Fruit fly (Drosophila melanogaster) whole organism, adult: ENCODE results near the gene beg.

Experiments
- CG11617 ChIP-seq: fragments of 200-800 bp; sonication (Bioruptor generic); optimal IDR thresholded peaks from 2 replicates; lab custom pipeline; 2017; ENCODE audit warnings: mild to moderate bottlenecking, missing biosample characterization, missing genetic modification reagents, missing genetic modification characterization
- CG12768 ChIP-seq: fragments of 200-800 bp; sonication (Bioruptor generic); optimal IDR thresholded peaks from 2 replicates; lab custom pipeline; 2017; ENCODE audit warnings: missing biosample characterization, missing genetic modification characterization, mild to moderate bottlenecking, moderate library complexity, missing genetic modification reagents
- CG14711 ChIP-seq: fragments of 200-800 bp; sonication (Bioruptor generic); optimal IDR thresholded peaks from 2 replicates; lab custom pipeline; 2018; ENCODE audit warnings: missing biosample characterization, mild to moderate bottlenecking, missing genetic modification characterization, moderate library complexity
- CG1620 ChIP-seq: fragments of 200-800 bp; sonication (Bioruptor generic); optimal IDR thresholded peaks from 2 replicates; lab custom pipeline; 2016; ENCODE audit warnings: missing biosample characterization, missing genetic modification characterization
- CG33017 ChIP-seq: fragments of 200-800 bp; sonication (Bioruptor generic); optimal IDR thresholded peaks from 2 replicates; lab custom pipeline; 2018; ENCODE audit warnings: missing biosample characterization, mild to moderate bottlenecking, missing genetic modification characterization, moderate library complexity
- CG5204 ChIP-seq: fragments of 200-800 bp; sonication (Bioruptor generic); optimal IDR thresholded peaks from 2 replicates; lab custom pipeline; 2016; ENCODE audit warnings: missing biosample characterization, missing genetic modification characterization
- CG7045 ChIP-seq: fragments of 200-800 bp; sonication (Bioruptor generic); optimal IDR thresholded peaks from 2 replicates; lab custom pipeline; 2017; ENCODE audit warnings: missing biosample characterization, mild to moderate bottlenecking, missing genetic modification characterization
- CG7101 ChIP-seq: fragments of 200-800 bp; sonication (Bioruptor generic); optimal IDR thresholded peaks from 2 replicates; lab custom pipeline; 2018; ENCODE audit warnings: missing biosample characterization, mild to moderate bottlenecking, missing genetic modification characterization, moderate library complexity
- Clk ChIP-seq: fragments of 200-800 bp; sonication (Bioruptor generic); optimal IDR thresholded peaks from 2 replicates; lab custom pipeline; 2017; ENCODE audit warnings: missing biosample characterization, missing genetic modification characterization
- Crg-1 ChIP-seq: fragments of 200-800 bp; sonication (Bioruptor generic); optimal IDR thresholded peaks from 2 replicates; lab custom pipeline; 2016; ENCODE audit warnings: missing biosample characterization, missing genetic modification characterization
- Hr96 ChIP-seq: fragments of 200-800 bp; sonication (Bioruptor generic); optimal IDR thresholded peaks from 2 replicates; lab custom pipeline; 2016; ENCODE audit warnings: missing biosample characterization, missing genetic modification characterization
- Mnt ChIP-seq: fragments of 200-800 bp; sonication (Bioruptor generic); optimal IDR thresholded peaks from 2 replicates; lab custom pipeline; 2016; ENCODE audit warnings: missing biosample characterization, mild to moderate bottlenecking, missing genetic modification characterization
- bab1 ChIP-seq: fragments of 200-800 bp; sonication (Bioruptor generic); optimal IDR thresholded peaks from 3 replicates; lab custom pipeline; 2019; ENCODE audit warnings: missing biosample characterization, mild to moderate bottlenecking, missing genetic modification characterization, moderate library complexity
- cic ChIP-seq: fragments of 200-800 bp; sonication (Bioruptor generic); optimal IDR thresholded peaks from 2 replicates; lab custom pipeline; 2017; ENCODE audit warnings: missing biosample characterization, mild to moderate bottlenecking, missing genetic modification characterization, moderate library complexity
- cnc ChIP-seq, 2 experiments: fragments of >200 bp; optimal IDR thresholded peaks; 2 replicates each; lab custom pipeline; 2017
- kay ChIP-seq: fragments of 200-800 bp; sonication (Bioruptor generic); peaks from one replicate; lab custom pipeline; 2016; ENCODE audit warnings: missing biosample characterization, missing genetic modification characterization, borderline replicate concordance
- ovo ChIP-seq: fragments of 200-800 bp; sonication (Bioruptor generic); optimal IDR thresholded peaks from 2 replicates; lab custom pipeline; 2016; ENCODE audit warnings: missing biosample characterization, missing genetic modification characterization
- pad ChIP-seq: fragments of 200-800 bp; sonication (Bioruptor generic); optimal IDR thresholded peaks from 3 replicates; lab custom pipeline; 2017; ENCODE audit warnings: missing biosample characterization, missing genetic modification characterization, mild to moderate bottlenecking, moderate library complexity, missing genetic modification reagents
- tj ChIP-seq: fragments of 200-800 bp; sonication (Bioruptor generic); optimal IDR thresholded peaks from 3 replicates; lab custom pipeline; 2017; ENCODE audit warnings: missing biosample characterization, mild to moderate bottlenecking, missing genetic modification characterization, moderate library complexity
- toe ChIP-seq: fragments of 200-800 bp; sonication (Bioruptor generic); optimal IDR thresholded peaks from 2 replicates; lab custom pipeline; 2016; ENCODE audit warnings: missing biosample characterization, missing genetic modification characterization

The beg gene

DNA sequence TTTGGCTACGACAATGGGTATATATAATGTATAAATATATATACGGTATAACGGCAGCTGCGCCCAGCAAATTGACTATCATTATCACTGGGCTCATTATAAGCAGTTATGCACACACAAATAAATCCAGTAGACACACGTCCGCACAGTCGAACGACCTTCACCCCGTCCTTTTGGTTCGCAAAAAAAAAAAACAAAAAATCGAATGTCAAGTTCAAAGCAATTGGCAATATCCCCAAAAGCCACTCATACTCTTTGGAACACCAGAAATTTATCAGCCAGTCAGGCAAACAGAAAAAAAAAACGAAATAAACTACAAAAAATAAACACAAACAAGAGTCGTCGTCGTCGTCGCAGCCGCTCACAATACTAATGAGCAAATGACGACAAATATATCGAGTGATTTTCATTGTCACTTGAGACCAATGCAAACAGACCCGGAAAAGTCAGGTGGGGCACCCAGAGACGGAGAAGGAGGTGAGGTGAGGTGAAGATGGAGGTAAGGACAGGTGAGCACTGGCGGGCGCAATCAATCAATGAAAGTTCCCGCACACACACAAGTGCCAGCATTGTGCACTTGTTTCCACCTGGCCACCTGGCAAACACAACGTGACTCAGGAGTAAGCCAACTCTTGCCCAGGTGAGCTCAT, 30.6 kb upstream of the beg start:
- TF ChIP-seq tj (peak; percentile 20), CG5204 (GFP tag; lab: Kevin White, UChicago) (no peak), kay (GFP tag; lab: Kevin White, UChicago) (peak; percentile 67), cic (GFP tag; lab: Kevin White, UChicago) (peak; percentile 87)

dm6 chr3L:17005415-17005796, 30.1 kb upstream of the beg start:
- TF ChIP-seq cic (GFP tag; lab: Kevin White, UChicago) = no peak
- no peak for TF ChIP-seq CG7101
- no peak for TF ChIP-seq Clk (GFP tag; lab: Kevin White, UChicago)
- TF ChIP-seq bab1 = no peak
- no peak for TF ChIP-seq CG12768 (GFP tag; lab: Kevin White, UChicago)

dm6 chr3L:17006250-17006693, 29.2 kb upstream of the beg start:
- TF ChIP-seq Clk (GFP tag; lab: Kevin White, UChicago) = peak; percentile 29
- no peak for TF ChIP-seq CG7045 (GFP tag; lab: Kevin White, UChicago)
- TF ChIP-seq CG12768 (GFP tag; lab: Kevin White, UChicago) = peak; percentile 47
- TF ChIP-seq cic (GFP tag; lab: Kevin White, UChicago) = peak; percentile 78
- TF ChIP-seq CG1620 (GFP tag; lab: Kevin White, UChicago) = peak; percentile 37
- TF ChIP-seq kay (GFP tag; lab: Kevin White, UChicago) = no peak
- peak; percentile 15 for TF ChIP-seq ovo
- TF ChIP-seq bab1 = no peak
- TF ChIP-seq toe (GFP tag; lab: Kevin White, UChicago) = peak; percentile 39
- TF ChIP-seq Mnt (GFP tag; lab: Kevin White, UChicago) = peak; percentile 24
- TF ChIP-seq pad (GFP tag; lab: Kevin White, UChicago) = no peak

- peak; percentile 54 for TF ChIP-seq ovo
- TF ChIP-seq bab1 = peak; percentile 18
- TF ChIP-seq CG7101 = no peak
- peak; percentile 16 for TF ChIP-seq pad (GFP tag; lab: Kevin White, UChicago)
- TF ChIP-seq CG14711 = no peak
- peak; percentile 46 for TF ChIP-seq CG33017 (tag; lab: Kevin White, UChicago)
- peak; percentile 63 for TF ChIP-seq CG12768 (GFP tag; lab: Kevin White, UChicago)
- TF ChIP-seq Mnt (GFP tag; lab: Kevin White, UChicago) = peak; percentile 82
- TF ChIP-seq tj = peak; percentile 75
- no peak for TF ChIP-seq Hr96
- TF ChIP-seq Clk (GFP tag; lab: Kevin White, UChicago) = peak; percentile 54
- TF ChIP-seq CG1620 (GFP tag; lab: Kevin White, UChicago) = no peak
- peak; percentile 7 for TF ChIP-seq CG11617 (GFP tag; lab: Kevin White, UChicago)
- peak; percentile 92 for TF ChIP-seq cic (GFP tag; lab: Kevin White, UChicago)
- TF ChIP-seq CG7045 (GFP tag; lab: Kevin White, UChicago) = peak; percentile 51
- TF ChIP-seq kay (GFP tag; lab: Kevin White, UChicago) = peak; percentile 94
Observed at dm6 chr3L:17007041-17007471, 28.4 kb upstream of the beg start.

DNA sequence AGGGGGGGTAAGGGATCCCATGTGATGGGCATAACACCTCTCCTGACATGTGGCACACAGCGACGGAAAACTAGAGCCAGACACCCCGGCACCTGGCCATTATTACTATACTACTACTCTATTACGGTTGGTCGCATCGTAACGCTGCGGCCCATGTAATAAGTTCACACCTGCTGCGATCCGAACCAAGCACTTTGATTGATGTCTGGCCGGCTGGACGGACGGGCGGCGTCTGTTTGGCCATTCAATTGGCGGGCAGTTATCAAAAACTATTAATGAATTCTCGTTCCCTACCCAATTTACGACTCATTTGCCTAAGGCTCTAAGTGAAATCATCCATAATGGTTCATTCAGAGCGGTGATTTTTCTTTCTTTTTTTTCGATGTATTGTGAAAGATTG, 28.0 kb upstream of the beg start:
- no peak for TF ChIP-seq CG33017 (tag; lab: Kevin White, UChicago)
- peak; percentile 7 for TF ChIP-seq cic (GFP tag; lab: Kevin White, UChicago)
- TF ChIP-seq kay (GFP tag; lab: Kevin White, UChicago) = peak; percentile 88
- TF ChIP-seq tj = no peak

- no peak for TF ChIP-seq bab1
- TF ChIP-seq cnc (optimal IDR thresholded peaks at IDR 0.05; lab: Kevin White, UChicago) = peak in 1 of 2 experiments; percentile 19
- peak; percentile 75 for TF ChIP-seq CG12768 (GFP tag; lab: Kevin White, UChicago)
- no peak for TF ChIP-seq CG5204 (GFP tag; lab: Kevin White, UChicago)
- no peak for TF ChIP-seq CG7101
Observed at dm6 chr3L:17007945-17008344, 27.5 kb upstream of the beg start.

dm6 chr3L:17008911-17009364, 26.5 kb upstream of the beg start:
- TF ChIP-seq pad (GFP tag; lab: Kevin White, UChicago) = no peak
- no peak for TF ChIP-seq CG11617 (GFP tag; lab: Kevin White, UChicago)
- TF ChIP-seq Clk (GFP tag; lab: Kevin White, UChicago) = no peak
- peak; percentile 12 for TF ChIP-seq tj
- TF ChIP-seq CG12768 (GFP tag; lab: Kevin White, UChicago) = no peak
- TF ChIP-seq ovo = no peak
- TF ChIP-seq cic (GFP tag; lab: Kevin White, UChicago) = peak; percentile 47
- no peak for TF ChIP-seq CG1620 (GFP tag; lab: Kevin White, UChicago)
- TF ChIP-seq CG14711 = no peak
- TF ChIP-seq toe (GFP tag; lab: Kevin White, UChicago) = peak; percentile 9
- no peak for TF ChIP-seq cnc (optimal IDR thresholded peaks at IDR 0.05; lab: Kevin White, UChicago)
- TF ChIP-seq Mnt (GFP tag; lab: Kevin White, UChicago) = no peak
- peak; percentile 2 for TF ChIP-seq CG33017 (tag; lab: Kevin White, UChicago)
- no peak for TF ChIP-seq CG7045 (GFP tag; lab: Kevin White, UChicago)
- TF ChIP-seq kay (GFP tag; lab: Kevin White, UChicago) = peak; percentile 63
- no peak for TF ChIP-seq Hr96
- no peak for TF ChIP-seq CG5204 (GFP tag; lab: Kevin White, UChicago)
- TF ChIP-seq bab1 = no peak
- no peak for TF ChIP-seq CG7101
- TF ChIP-seq Crg-1 (GFP tag; lab: Kevin White, UChicago) = no peak
